Worm (Caenorhabditis elegans) whole organism, L2 larva: ENCODE data around the gene Y41C4A.18.

Experiments used
- C34F6.9 ChIP-seq: fragments of 150-350 bp; optimal IDR thresholded peaks from 2 replicates; lab custom pipeline; 2014; ENCODE audit warnings: missing biosample characterization, missing genetic modification characterization
- F13H6.1 ChIP-seq: sonication (generic microtip); optimal IDR thresholded peaks from 2 replicates; lab custom pipeline; 2016; ENCODE audit warnings: missing genetic modification characterization, missing compliant biosample characterization
- R02D3.7 ChIP-seq: fragments of 150-350 bp; optimal IDR thresholded peaks from 2 replicates; lab custom pipeline; 2014; ENCODE audit warnings: missing biosample characterization, missing genetic modification characterization
- Y55F3AM.14 ChIP-seq: fragments of 200-800 bp; sonication (Bioruptor generic); optimal IDR thresholded peaks from 2 replicates; lab custom pipeline; 2018; ENCODE audit warnings: mild to moderate bottlenecking, missing genetic modification characterization, missing compliant biosample characterization
- ZK546.5 ChIP-seq: sonication (generic microtip); optimal IDR thresholded peaks from 2 replicates; lab custom pipeline; 2017; ENCODE audit warnings: missing biosample characterization, missing genetic modification characterization
- alr-1 ChIP-seq: fragments of 150-350 bp; optimal IDR thresholded peaks from 2 replicates; lab custom pipeline; 2014; ENCODE audit warnings: missing biosample characterization, missing genetic modification characterization
- ama-1 ChIP-seq: fragments of 150-350 bp; optimal IDR thresholded peaks from 2 replicates; lab custom pipeline; 2018; ENCODE audit warnings: inconsistent platforms
- blmp-1 ChIP-seq: sonication (generic microtip); optimal IDR thresholded peaks from 2 replicates; lab custom pipeline; 2017; ENCODE audit warnings: missing genetic modification characterization, mild to moderate bottlenecking, missing compliant biosample characterization, antibody characterized with exemption, moderate library complexity; ENCODE audit not compliant: insufficient read depth
- ceh-16 ChIP-seq: fragments of 150-350 bp; optimal IDR thresholded peaks from 2 replicates; lab custom pipeline; 2014; ENCODE audit warnings: missing biosample characterization, missing genetic modification characterization
- ceh-82 ChIP-seq: fragments of 150-350 bp; optimal IDR thresholded peaks from 2 replicates; lab custom pipeline; 2014; ENCODE audit warnings: missing biosample characterization, missing genetic modification characterization
- crh-2 ChIP-seq: sonication (generic microtip); optimal IDR thresholded peaks from 2 replicates; lab custom pipeline; 2017; ENCODE audit warnings: missing biosample characterization, missing genetic modification characterization
- dmd-4 ChIP-seq: sonication (generic microtip); optimal IDR thresholded peaks from 2 replicates; lab custom pipeline; 2017; ENCODE audit warnings: missing biosample characterization, missing genetic modification characterization
- egl-27 ChIP-seq: sonication (generic microtip); optimal IDR thresholded peaks from 3 replicates; lab custom pipeline; 2017; ENCODE audit warnings: missing biosample characterization, missing genetic modification reagents, missing genetic modification characterization
- elt-1 ChIP-seq: fragments of 150-350 bp; optimal IDR thresholded peaks from 2 replicates; lab custom pipeline; 2014; ENCODE audit warnings: missing biosample characterization, missing genetic modification characterization
- elt-3 ChIP-seq: sonication (generic microtip); optimal IDR thresholded peaks from 2 replicates; lab custom pipeline; 2017; ENCODE audit warnings: missing biosample characterization, missing genetic modification characterization
- fos-1 ChIP-seq: fragments of 150-350 bp; optimal IDR thresholded peaks from 2 replicates; lab custom pipeline; 2014; ENCODE audit warnings: missing biosample characterization, missing genetic modification characterization
- gmeb-1 ChIP-seq: fragments of 150-350 bp; optimal IDR thresholded peaks from 2 replicates; lab custom pipeline; 2014; ENCODE audit warnings: missing biosample characterization, missing genetic modification characterization
- lin-11 ChIP-seq: fragments of 150-350 bp; sonication (generic microtip); optimal IDR thresholded peaks from 2 replicates; lab custom pipeline; 2014; ENCODE audit warnings: missing biosample characterization, missing genetic modification characterization, inconsistent platforms, mixed read lengths
- lin-13 ChIP-seq: fragments of 150-350 bp; optimal IDR thresholded peaks from 2 replicates; lab custom pipeline; 2014; ENCODE audit warnings: missing biosample characterization, missing genetic modification reagents, missing genetic modification characterization
- lin-39 ChIP-seq: fragments of 150-350 bp; optimal IDR thresholded peaks from 2 replicates; lab custom pipeline; 2014; ENCODE audit warnings: missing biosample characterization, missing genetic modification reagents, missing genetic modification characterization
- lsy-2 ChIP-seq, 2 experiments: fragments of 150-350 bp in 1 of 2; sonication (generic microtip) in 1 of 2; optimal IDR thresholded peaks; 2 replicates each; lab custom pipeline; 2014 to 2017; ENCODE audit warnings: missing biosample characterization in 2 of 2, missing genetic modification characterization in 2 of 2
- mab-5 ChIP-seq: fragments of 150-350 bp; optimal IDR thresholded peaks from 2 replicates; lab custom pipeline; 2014; ENCODE audit warnings: missing biosample characterization, missing genetic modification characterization
- mdl-1 ChIP-seq, 2 experiments: fragments of 150-350 bp in 1 of 2; sonication (generic microtip) in 1 of 2; optimal IDR thresholded peaks; 2 replicates each; lab custom pipeline; 2017; ENCODE audit warnings: missing biosample characterization in 2 of 2, missing genetic modification characterization in 2 of 2
- nhr-10 ChIP-seq: sonication (generic microtip); optimal IDR thresholded peaks from 2 replicates; lab custom pipeline; 2017; ENCODE audit warnings: missing biosample characterization, missing genetic modification characterization
- nhr-11 ChIP-seq: fragments of 150-350 bp; optimal IDR thresholded peaks from 2 replicates; lab custom pipeline; 2014; ENCODE audit warnings: missing biosample characterization, missing genetic modification characterization
- nhr-12 ChIP-seq: fragments of 150-350 bp; optimal IDR thresholded peaks from 2 replicates; lab custom pipeline; 2014; ENCODE audit warnings: missing biosample characterization, missing genetic modification characterization
- nhr-129 ChIP-seq: fragments of 150-350 bp; optimal IDR thresholded peaks from 2 replicates; lab custom pipeline; 2014; ENCODE audit warnings: missing biosample characterization, missing genetic modification characterization
- nhr-23 ChIP-seq: fragments of 150-350 bp; optimal IDR thresholded peaks from 2 replicates; lab custom pipeline; 2014; ENCODE audit warnings: missing biosample characterization, missing genetic modification reagents, missing genetic modification characterization
- nhr-237 ChIP-seq: fragments of 150-350 bp; optimal IDR thresholded peaks from 2 replicates; lab custom pipeline; 2014; ENCODE audit warnings: missing biosample characterization, missing genetic modification characterization
- nhr-25 ChIP-seq: fragments of 150-350 bp; sonication (generic microtip); optimal IDR thresholded peaks from 3 replicates; lab custom pipeline; 2014; ENCODE audit warnings: missing biosample characterization, missing genetic modification characterization
- nhr-6 ChIP-seq: fragments of 150-350 bp; optimal IDR thresholded peaks from 2 replicates; lab custom pipeline; 2014; ENCODE audit warnings: missing biosample characterization, missing genetic modification characterization
- nhr-77 ChIP-seq: fragments of 150-350 bp; optimal IDR thresholded peaks from 2 replicates; lab custom pipeline; 2014; ENCODE audit warnings: missing biosample characterization, missing genetic modification characterization
- sem-4 ChIP-seq: fragments of 150-350 bp; optimal IDR thresholded peaks from 2 replicates; lab custom pipeline; 2014; ENCODE audit warnings: missing biosample characterization, missing genetic modification reagents, missing genetic modification characterization
- sma-3 ChIP-seq: sonication (generic microtip); optimal IDR thresholded peaks from 2 replicates; lab custom pipeline; 2016; ENCODE audit warnings: missing genetic modification reagents, missing genetic modification characterization, missing compliant biosample characterization
- sma-9 ChIP-seq, 2 experiments: fragments of 150-350 bp in 1 of 2; sonication (generic microtip) in 1 of 2; optimal IDR thresholded peaks; 2 replicates each; lab custom pipeline; 2014 to 2016; ENCODE audit warnings: missing genetic modification characterization in 2 of 2, mild to moderate bottlenecking in 1 of 2, missing biosample characterization in 1 of 2, missing compliant biosample characterization in 1 of 2, missing genetic modification reagents in 1 of 2, moderate library complexity in 1 of 2
- snpc-4 ChIP-seq: fragments of 150-350 bp; optimal IDR thresholded peaks from 2 replicates; lab custom pipeline; 2014; ENCODE audit warnings: missing biosample characterization, missing genetic modification characterization
- unc-39 ChIP-seq: fragments of 150-350 bp; optimal IDR thresholded peaks from 2 replicates; lab custom pipeline; 2014; ENCODE audit warnings: missing biosample characterization, missing genetic modification characterization
- unc-55 ChIP-seq: fragments of 150-350 bp; sonication (generic microtip); optimal IDR thresholded peaks from 3 replicates; lab custom pipeline; 2014; ENCODE audit warnings: missing biosample characterization, missing genetic modification reagents, missing genetic modification characterization
- unc-62 ChIP-seq: fragments of 150-350 bp; optimal IDR thresholded peaks from 2 replicates; lab custom pipeline; 2014; ENCODE audit warnings: missing biosample characterization, missing genetic modification reagents, missing genetic modification characterization
- ztf-1 ChIP-seq: fragments of 200-800 bp; sonication (Bioruptor generic); conservative IDR thresholded peaks from 2 replicates; pipeline ENCODE4 v1.3.6; 2022; ENCODE audit warnings: missing genetic modification characterization, missing compliant biosample characterization
- ztf-4 ChIP-seq: fragments of 150-350 bp; optimal IDR thresholded peaks from 2 replicates; lab custom pipeline; 2014; ENCODE audit warnings: missing biosample characterization, missing genetic modification characterization

Y41C4A.18 gene

ce11 chrIII:11732943-11733342, 2.5 kb downstream of the Y41C4A.18 start:
- no peak for TF ChIP-seq ztf-4 (tag; lab: Kevin White, UChicago)

- no peak for TF ChIP-seq lin-13 (GFP tag; lab: Kevin White, UChicago)
- no peak for TF ChIP-seq ztf-4 (tag; lab: Kevin White, UChicago)
- no peak for TF ChIP-seq nhr-6
- TF ChIP-seq alr-1, result no peak
- no peak for TF ChIP-seq nhr-10 (tag; lab: Kevin White, UChicago)
- no peak for TF ChIP-seq lin-11 (tag; lab: Kevin White, UChicago)
- TF ChIP-seq Y55F3AM.14 (GFP tag; lab: Kevin White, UChicago), result no peak
- TF ChIP-seq elt-1 (tag; lab: Kevin White, UChicago), result no peak
- no peak for TF ChIP-seq unc-55
- TF ChIP-seq F13H6.1 (tag; lab: Kevin White, UChicago), result no peak
- no peak for TF ChIP-seq ceh-82 (tag; lab: Kevin White, UChicago)
- no peak for TF ChIP-seq ztf-1 (GFP tag; lab: Robert Waterston, UW)
- no peak for TF ChIP-seq ceh-16 (tag; lab: Kevin White, UChicago)
- TF ChIP-seq nhr-12 (tag; lab: Kevin White, UChicago), result no peak
- TF ChIP-seq nhr-129, result no peak
Observed at ce11 chrIII:11737527-11737926, 7.1 kb downstream of the Y41C4A.18 start, which contains the start of gene sup-1. sup-1 (minus strand) TSS chrIII:11737627.

ce11 chrIII:11738482-11738881, 8.1 kb downstream of the Y41C4A.18 start:
- TF ChIP-seq F13H6.1 (tag; lab: Kevin White, UChicago), result peak; percentile 54
- peak; percentile 12 to 27 for TF ChIP-seq mdl-1 (tag; optimal IDR thresholded peaks at IDR 0.05; lab: Kevin White, UChicago)
- TF ChIP-seq elt-3, result no peak
- TF ChIP-seq nhr-23, result no peak
- TF ChIP-seq blmp-1 (tag; lab: Kevin White, UChicago), result peak; percentile 33
- no peak for TF ChIP-seq lin-11 (tag; lab: Kevin White, UChicago)
- TF ChIP-seq sma-3 (GFP tag; lab: Kevin White, UChicago), result no peak
- TF ChIP-seq gmeb-1 (tag; lab: Kevin White, UChicago), result peak; percentile 13
- TF ChIP-seq lsy-2 (tag; optimal IDR thresholded peaks at IDR 0.05; lab: Kevin White, UChicago), result peak in 1 of 2 experiments; percentile 64
- no peak for TF ChIP-seq dmd-4 (tag; lab: Kevin White, UChicago)
- no peak for TF ChIP-seq ZK546.5 (tag; lab: Kevin White, UChicago)
- TF ChIP-seq nhr-25 (tag; lab: Kevin White, UChicago), result no peak
- peak; percentile 14 for TF ChIP-seq fos-1 (tag; lab: Kevin White, UChicago)
- TF ChIP-seq C34F6.9 (tag; lab: Kevin White, UChicago), result peak; percentile 37
- peak; percentile 16 for TF ChIP-seq egl-27 (tag; lab: Kevin White, UChicago)
- TF ChIP-seq nhr-11 (tag; lab: Kevin White, UChicago), result no peak
- no peak for TF ChIP-seq elt-1 (tag; lab: Kevin White, UChicago)
- TF ChIP-seq unc-55, result peak; percentile 47
- no peak for TF ChIP-seq unc-62 (GFP tag; lab: Kevin White, UChicago)
- TF ChIP-seq crh-2 (tag; lab: Kevin White, UChicago), result peak; percentile 46
- no peak for TF ChIP-seq ama-1 (lab: Kevin White, UChicago)
- peak; percentile 1 for TF ChIP-seq snpc-4 (tag; lab: Kevin White, UChicago)
- no peak for TF ChIP-seq nhr-77 (tag; lab: Kevin White, UChicago)
- no peak for TF ChIP-seq unc-39 (tag; lab: Kevin White, UChicago)
- TF ChIP-seq lin-13 (GFP tag; lab: Kevin White, UChicago), result peak; percentile 27
- no peak for TF ChIP-seq lin-39 (tag; lab: Kevin White, UChicago)
- TF ChIP-seq sem-4, result peak; percentile 90
- peak; percentile 33 for TF ChIP-seq mab-5 (tag; lab: Kevin White, UChicago)
- TF ChIP-seq nhr-12 (tag; lab: Kevin White, UChicago), result no peak
- TF ChIP-seq nhr-237, result no peak
- TF ChIP-seq R02D3.7 (tag; lab: Kevin White, UChicago), result no peak
- TF ChIP-seq sma-9 (GFP tag; optimal IDR thresholded peaks at IDR 0.05; lab: Kevin White, UChicago), result peak; percentile 70
- TF ChIP-seq sma-9 (tag; optimal IDR thresholded peaks at IDR 0.05; lab: Kevin White, UChicago), result no peak
- TF ChIP-seq ztf-4 (tag; lab: Kevin White, UChicago), result peak; percentile 21
- no peak for TF ChIP-seq Y55F3AM.14 (GFP tag; lab: Kevin White, UChicago)
- TF ChIP-seq nhr-129, result peak; percentile 34
- TF ChIP-seq, all 48 proteins: peak for 17
